Fruit fly (Drosophila melanogaster) whole organism, prepupa: ENCODE measurements around the gene CG31259.

ENCODE experiments used
- Blimp-1 ChIP-seq: fragments of 200-800 bp; sonication (Bioruptor generic); optimal IDR thresholded peaks from 3 replicates; lab custom pipeline; 2017; ENCODE audit warnings: missing biosample characterization, missing genetic modification characterization, mild to moderate bottlenecking, moderate library complexity, missing genetic modification reagents
- CG10631 ChIP-seq: fragments of 200-800 bp; sonication (Bioruptor generic); optimal IDR thresholded peaks from 2 replicates; lab custom pipeline; 2016; ENCODE audit warnings: missing biosample characterization, missing genetic modification characterization
- CG11294 ChIP-seq: fragments of 200-800 bp; sonication (Bioruptor generic); IDR thresholded peaks from 2 replicates; pipeline ENCODE4 v1.3.6; 2022; ENCODE audit warnings: missing biosample characterization, missing genetic modification characterization
- CG11762 ChIP-seq: fragments of 200-800 bp; sonication (Bioruptor generic); optimal IDR thresholded peaks from 3 replicates; lab custom pipeline; 2016; ENCODE audit warnings: missing biosample characterization, missing genetic modification characterization; ENCODE audit not compliant: insufficient read depth
- CG11902 ChIP-seq: fragments of 200-800 bp; sonication (Bioruptor generic); optimal IDR thresholded peaks from 3 replicates; lab custom pipeline; 2016; ENCODE audit warnings: missing biosample characterization, missing genetic modification characterization
- CG1621 ChIP-seq: fragments of 200-800 bp; sonication (Bioruptor generic); optimal IDR thresholded peaks from 3 replicates; lab custom pipeline; 2018; ENCODE audit warnings: missing biosample characterization, mild to moderate bottlenecking, missing genetic modification characterization
- CG16779 ChIP-seq: fragments of 200-800 bp; sonication (Bioruptor generic); optimal IDR thresholded peaks from 3 replicates; lab custom pipeline; 2017; ENCODE audit warnings: missing biosample characterization, mild to moderate bottlenecking, missing genetic modification characterization
- CG31627 ChIP-seq: fragments of 200-800 bp; sonication (Bioruptor generic); optimal IDR thresholded peaks from 3 replicates; lab custom pipeline; 2016; ENCODE audit warnings: missing biosample characterization, missing genetic modification characterization
- CG32006 ChIP-seq: fragments of 200-800 bp; sonication (Bioruptor generic); optimal IDR thresholded peaks from 3 replicates; lab custom pipeline; 2017; ENCODE audit warnings: missing biosample characterization, mild to moderate bottlenecking, missing genetic modification characterization
- CG4318 ChIP-seq: fragments of 200-800 bp; sonication (Bioruptor generic); optimal IDR thresholded peaks from 3 replicates; lab custom pipeline; 2017; ENCODE audit warnings: missing biosample characterization, mild to moderate bottlenecking, missing genetic modification characterization
- CG6163 ChIP-seq: fragments of 200-800 bp; sonication (Bioruptor generic); IDR thresholded peaks from 3 replicates; pipeline ENCODE4 v1.3.6; 2022; ENCODE audit warnings: missing biosample characterization, missing genetic modification characterization
- CG6792 ChIP-seq: fragments of 200-800 bp; sonication (Bioruptor generic); optimal IDR thresholded peaks from 3 replicates; lab custom pipeline; 2016; ENCODE audit warnings: missing biosample characterization, missing genetic modification characterization
- CG6854 ChIP-seq: fragments of 200-800 bp; sonication (Bioruptor generic); optimal IDR thresholded peaks from 2 replicates; lab custom pipeline; 2017; ENCODE audit warnings: missing biosample characterization, mild to moderate bottlenecking, missing genetic modification characterization
- CG7368 ChIP-seq: fragments of 200-800 bp; sonication (Bioruptor generic); optimal IDR thresholded peaks from 3 replicates; lab custom pipeline; 2016; ENCODE audit warnings: missing biosample characterization, missing genetic modification characterization
- CG8119 ChIP-seq: fragments of 200-800 bp; sonication (Bioruptor generic); IDR thresholded peaks from 3 replicates; pipeline ENCODE4 v1.3.6; 2022; ENCODE audit warnings: missing biosample characterization, missing genetic modification characterization
- CG8632 ChIP-seq: fragments of 200-800 bp; sonication (Bioruptor generic); optimal IDR thresholded peaks from 3 replicates; lab custom pipeline; 2016; ENCODE audit warnings: missing biosample characterization, missing genetic modification characterization
- CG9139 ChIP-seq: fragments of 200-800 bp; sonication (Bioruptor generic); optimal IDR thresholded peaks from 3 replicates; lab custom pipeline; 2017; ENCODE audit warnings: missing biosample characterization, mild to moderate bottlenecking, missing genetic modification characterization
- Eip78C ChIP-seq: fragments of 200-800 bp; sonication (Bioruptor generic); peaks from one replicate; lab custom pipeline; 2016; ENCODE audit warnings: missing biosample characterization, missing genetic modification characterization
- Eip93F ChIP-seq: fragments of 200-800 bp; sonication (Bioruptor generic); optimal IDR thresholded peaks from 2 replicates; lab custom pipeline; 2016; ENCODE audit warnings: missing biosample characterization, mild to moderate bottlenecking, missing genetic modification characterization
- Ets21C ChIP-seq: fragments of 200-800 bp; sonication (Bioruptor generic); optimal IDR thresholded peaks from 3 replicates; lab custom pipeline; 2016; ENCODE audit warnings: missing biosample characterization, missing genetic modification characterization
- Gug ChIP-seq: fragments of 200-800 bp; sonication (Bioruptor generic); IDR thresholded peaks from 2 replicates; pipeline ENCODE4 v1.3.6; 2022; ENCODE audit warnings: missing biosample characterization, missing genetic modification characterization
- Hr38 ChIP-seq: sonication (Bioruptor generic); optimal IDR thresholded peaks from 2 replicates; lab custom pipeline; 2016; ENCODE audit warnings: missing biosample characterization, missing genetic modification characterization
- Hr39 ChIP-seq: fragments of 200-800 bp; sonication (Bioruptor generic); optimal IDR thresholded peaks from 2 replicates; lab custom pipeline; 2016; ENCODE audit warnings: missing biosample characterization, missing genetic modification characterization
- Hr4 ChIP-seq: fragments of 200-800 bp; sonication (Bioruptor generic); optimal IDR thresholded peaks from 3 replicates; lab custom pipeline; 2016; ENCODE audit warnings: missing biosample characterization, missing genetic modification characterization
- Lpt ChIP-seq: fragments of 200-800 bp; sonication (Bioruptor generic); optimal IDR thresholded peaks from 3 replicates; lab custom pipeline; 2016; ENCODE audit warnings: missing biosample characterization, missing genetic modification characterization
- OdsH ChIP-seq: fragments of 200-800 bp; sonication (Bioruptor generic); optimal IDR thresholded peaks from 3 replicates; lab custom pipeline; 2016; ENCODE audit warnings: missing biosample characterization, missing genetic modification characterization
- Smox ChIP-seq: fragments of 200-800 bp; sonication (Bioruptor generic); optimal IDR thresholded peaks from 3 replicates; lab custom pipeline; 2016; ENCODE audit warnings: missing biosample characterization, missing genetic modification characterization
- Sox14 ChIP-seq: fragments of 200-800 bp; sonication (Bioruptor generic); optimal IDR thresholded peaks from 3 replicates; lab custom pipeline; 2016; ENCODE audit warnings: missing biosample characterization, missing genetic modification characterization
- Sox15 ChIP-seq: fragments of 200-800 bp; sonication (Bioruptor generic); optimal IDR thresholded peaks from 3 replicates; lab custom pipeline; 2016; ENCODE audit warnings: missing biosample characterization, missing genetic modification characterization
- acj6 ChIP-seq: fragments of 200-800 bp; sonication (Bioruptor generic); optimal IDR thresholded peaks from 3 replicates; lab custom pipeline; 2016; ENCODE audit warnings: missing biosample characterization, missing genetic modification characterization
- cyc ChIP-seq: fragments of 200-800 bp; sonication (Bioruptor generic); optimal IDR thresholded peaks from 3 replicates; lab custom pipeline; 2016; ENCODE audit warnings: missing biosample characterization, missing genetic modification characterization
- dac ChIP-seq: fragments of 200-800 bp; sonication (Bioruptor generic); optimal IDR thresholded peaks from 2 replicates; lab custom pipeline; 2017; ENCODE audit warnings: missing biosample characterization, mild to moderate bottlenecking, missing genetic modification characterization
- dsx ChIP-seq: fragments of 200-800 bp; optimal IDR thresholded peaks from 3 replicates; lab custom pipeline; 2019; ENCODE audit warnings: missing biosample characterization, mild to moderate bottlenecking, missing genetic modification characterization, moderate library complexity; ENCODE audit not compliant: poor library complexity, severe bottlenecking
- eg ChIP-seq: fragments of 200-800 bp; sonication (Bioruptor generic); IDR thresholded peaks from 3 replicates; pipeline ENCODE4 v1.3.6; 2022; ENCODE audit warnings: missing biosample characterization, missing genetic modification characterization
- fd59A ChIP-seq: fragments of 200-800 bp; sonication (Bioruptor generic); optimal IDR thresholded peaks from 2 replicates; lab custom pipeline; 2017; ENCODE audit warnings: missing biosample characterization, mild to moderate bottlenecking, missing genetic modification characterization, missing genetic modification reagents
- fd85E ChIP-seq: fragments of 200-800 bp; sonication (Bioruptor generic); optimal IDR thresholded peaks from 3 replicates; lab custom pipeline; 2016; ENCODE audit warnings: missing biosample characterization, missing genetic modification characterization
- fkh ChIP-seq: fragments of 200-800 bp; sonication (Bioruptor generic); optimal IDR thresholded peaks from 3 replicates; lab custom pipeline; 2017; ENCODE audit warnings: missing biosample characterization, mild to moderate bottlenecking, missing genetic modification characterization, moderate library complexity
- lz ChIP-seq: fragments of 200-800 bp; sonication (Bioruptor generic); optimal IDR thresholded peaks from 3 replicates; lab custom pipeline; 2016; ENCODE audit warnings: missing biosample characterization, missing genetic modification characterization
- net ChIP-seq: fragments of 200-800 bp; sonication (Bioruptor generic); optimal IDR thresholded peaks from 3 replicates; lab custom pipeline; 2016; ENCODE audit warnings: missing biosample characterization, missing genetic modification characterization
- pdm3 ChIP-seq: fragments of 200-800 bp; sonication (Bioruptor generic); optimal IDR thresholded peaks from 3 replicates; lab custom pipeline; 2016; ENCODE audit warnings: missing biosample characterization, missing genetic modification characterization
- spab ChIP-seq: fragments of 200-800 bp; sonication (Bioruptor generic); optimal IDR thresholded peaks from 2 replicates; lab custom pipeline; 2017; ENCODE audit warnings: missing biosample characterization, mild to moderate bottlenecking, missing genetic modification characterization, missing genetic modification reagents
- svp ChIP-seq: fragments of 200-800 bp; sonication (Bioruptor generic); peaks from one replicate; lab custom pipeline; 2016; ENCODE audit warnings: missing biosample characterization, missing genetic modification characterization
- vri ChIP-seq: fragments of 200-800 bp; sonication (Bioruptor generic); optimal IDR thresholded peaks from 3 replicates; lab custom pipeline; 2016; ENCODE audit warnings: missing biosample characterization, mild to moderate bottlenecking, missing genetic modification characterization

The CG31259 gene

DNA sequence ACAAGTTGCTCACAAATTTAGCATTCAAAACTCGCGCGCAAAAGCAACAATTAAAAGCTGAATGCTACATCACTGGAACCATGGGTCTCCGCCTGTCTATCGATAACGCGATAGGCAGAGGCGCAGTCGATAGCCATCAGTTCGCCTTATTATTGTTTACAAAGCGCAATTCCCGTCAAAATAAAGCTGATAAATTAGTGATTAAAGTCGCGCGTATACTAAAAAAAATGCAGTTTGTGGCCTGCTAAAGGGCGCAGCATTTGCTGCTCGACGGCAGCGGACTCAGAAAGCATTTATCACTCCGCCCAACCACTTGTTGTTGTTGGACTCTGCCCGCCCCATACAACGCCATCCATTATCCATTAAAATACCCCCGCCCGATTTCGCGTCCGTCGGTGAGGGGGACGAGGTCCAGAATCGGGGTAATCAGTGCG lies 6.0 kb upstream of the CG31259 start, which contains the start of gene CG11737 (continued):
- TF ChIP-seq Sox15 (no peak), pdm3 (GFP tag; lab: Kevin White, UChicago) (no peak), CG1621 (tag; lab: Kevin White, UChicago) (peak; percentile 57), Lpt (GFP tag; lab: Kevin White, UChicago) (peak; percentile 11), Smox (no peak), Gug (GFP tag; lab: Robert Waterston, UW) (peak; percentile 9; the same call in 1 of the 2 replicates), CG10631 (GFP tag; lab: Kevin White, UChicago) (no peak), CG4318 (GFP tag; lab: Kevin White, UChicago) (no peak), CG8119 (peak; percentile 20; the same call in 1 of the 3 replicates), svp (GFP tag; lab: Kevin White, UChicago) (peak; percentile 64), CG8632 (no peak), eg (no peak), Hr39 (GFP tag; lab: Kevin White, UChicago) (no peak), net (GFP tag; lab: Kevin White, UChicago) (peak; percentile 21), CG9139 (GFP tag; lab: Kevin White, UChicago) (peak; percentile 56), Sox14 (peak; percentile 37), CG11294 (GFP tag; lab: Robert Waterston, UW) (no peak), CG32006 (GFP tag; lab: Kevin White, UChicago) (peak; percentile 27), CG6163 (GFP tag; lab: Robert Waterston, UW) (no peak), spab (GFP tag; lab: Kevin White, UChicago) (peak; percentile 28), dsx (GFP tag; lab: Kevin White, UChicago) (no peak), CG11762 (peak; percentile 12), CG7368 (GFP tag; lab: Kevin White, UChicago) (no peak)

DNA sequence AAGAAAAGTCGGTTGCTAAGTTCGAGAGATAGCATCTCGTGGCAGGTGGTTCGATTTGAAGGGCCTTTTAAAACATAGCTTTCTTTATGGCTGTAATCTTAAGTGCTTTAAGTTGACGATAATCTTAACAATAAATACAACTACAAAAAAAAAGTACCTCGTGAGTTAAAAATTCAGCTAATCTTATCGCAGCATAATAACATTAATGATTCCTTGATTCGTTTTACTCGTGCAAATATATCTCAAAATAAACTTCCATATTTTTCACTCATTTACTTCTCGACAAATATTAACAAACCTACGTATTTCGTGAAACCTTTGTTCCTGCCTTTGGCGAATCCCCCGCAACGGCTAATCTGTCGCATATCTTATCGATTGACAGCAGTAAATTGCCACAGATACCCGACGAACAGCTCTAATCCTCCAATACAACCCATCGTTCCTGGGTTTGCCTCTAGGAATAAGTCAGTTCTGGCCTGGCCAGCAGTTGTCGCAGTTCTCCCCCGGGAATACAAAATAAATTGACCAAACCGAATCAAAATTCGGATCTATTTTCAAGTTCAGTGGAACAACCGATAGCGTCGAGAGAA lies 5.1 kb upstream of the CG31259 start:
- TF ChIP-seq Eip93F (GFP tag; lab: Kevin White, UChicago) (peak; percentile 2), vri (GFP tag; lab: Kevin White, UChicago) (peak; percentile 23), CG32006 (GFP tag; lab: Kevin White, UChicago) (no peak), Gug (GFP tag; lab: Robert Waterston, UW) (no peak), Sox14 (peak; percentile 8), Eip78C (no peak), Ets21C (GFP tag; lab: Kevin White, UChicago) (no peak), Hr4 (GFP tag; lab: Kevin White, UChicago) (no peak), cyc (GFP tag; lab: Kevin White, UChicago) (no peak), CG6163 (GFP tag; lab: Robert Waterston, UW) (no peak), OdsH (no peak)

- TF ChIP-seq CG4318 (GFP tag; lab: Kevin White, UChicago) (no peak), fkh (no peak), Eip78C (peak; percentile 7), CG6854 (GFP tag; lab: Kevin White, UChicago) (peak; percentile 9), Hr38 (GFP tag; lab: Kevin White, UChicago) (no peak), Hr4 (GFP tag; lab: Kevin White, UChicago) (no peak), lz (GFP tag; lab: Kevin White, UChicago) (no peak), CG6792 (GFP tag; lab: Kevin White, UChicago) (no peak), Ets21C (GFP tag; lab: Kevin White, UChicago) (no peak), svp (GFP tag; lab: Kevin White, UChicago) (peak; percentile 77), CG31627 (GFP tag; lab: Kevin White, UChicago) (no peak), acj6 (GFP tag; lab: Kevin White, UChicago) (no peak), fd59A (GFP tag; lab: Kevin White, UChicago) (no peak), CG32006 (GFP tag; lab: Kevin White, UChicago) (no peak), CG11902 (GFP tag; lab: Kevin White, UChicago) (no peak), Lpt (GFP tag; lab: Kevin White, UChicago) (no peak), CG8632 (no peak), fd85E (GFP tag; lab: Kevin White, UChicago) (no peak), Blimp-1 (GFP tag; lab: Kevin White, UChicago) (no peak), dac (GFP tag; lab: Kevin White, UChicago) (no peak), cyc (GFP tag; lab: Kevin White, UChicago) (no peak), CG16779 (no peak)
These were observed 4.6 kb upstream of the CG31259 start for dm6 chr3R:8519157-8519556.
